Worm (Caenorhabditis elegans): ENCODE measurements around the gene lgc-23.

Gene lgc-23

DNA sequence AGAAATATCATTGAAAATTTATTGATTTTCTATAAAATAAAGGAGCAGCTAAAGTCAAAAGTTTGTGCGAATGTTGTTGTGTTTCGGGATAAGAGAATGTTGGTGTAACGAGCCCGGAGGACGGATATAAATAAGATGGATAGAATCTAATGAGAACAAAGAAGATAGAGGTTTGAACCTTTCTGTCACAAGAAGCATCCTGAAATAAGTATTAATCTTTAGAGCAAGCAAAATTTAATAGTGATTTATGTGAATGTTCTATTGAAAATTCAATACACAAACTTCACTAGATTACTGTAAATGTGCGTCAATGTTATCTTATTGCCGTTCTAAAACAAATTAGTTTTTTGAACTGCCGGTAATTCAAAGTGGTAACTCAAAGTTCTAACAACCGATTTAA, 38.7 kb downstream of the lgc-23 start, which contains the start of gene W03G11.3:
Gene W03G11.3, minus strand, starts transcription at position 101 of the 400 bp plus-strand sequence.
- peak; percentile 49 for TF ChIP-seq aha-1 (tag)
- TF ChIP-seq T26A8.4 (GFP tag; IDR thresholded peaks at IDR 0.05): no peak

DNA sequence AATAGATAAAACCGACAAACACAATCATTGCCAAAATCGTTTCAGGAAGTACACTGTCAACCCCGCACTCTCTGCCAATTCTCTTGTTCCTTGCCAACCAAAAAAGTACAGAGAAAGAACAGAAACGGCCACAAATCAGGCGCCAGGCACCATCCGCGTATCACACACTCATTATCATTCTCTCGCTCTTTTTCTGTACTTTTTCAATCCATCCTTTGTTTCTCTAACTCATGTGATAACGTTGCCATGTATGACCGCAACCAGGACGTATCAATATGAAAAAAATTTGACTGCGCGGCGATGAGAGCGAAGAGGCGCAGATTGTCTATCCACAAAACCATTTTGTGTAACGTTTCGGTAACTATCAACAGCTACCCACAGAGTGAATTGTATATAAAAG, 39.6 kb downstream of the lgc-23 start, which contains the start of gene col-181:
Gene col-181, plus strand, starts transcription at position 301 of the 400 bp plus-strand sequence.
- TF ChIP-seq nhr-48 (tag; optimal IDR thresholded peaks at IDR 0.05): peak; percentile 21
- TF ChIP-seq set-16 (GFP tag; IDR thresholded peaks at IDR 0.05): no peak
- no peak for TF ChIP-seq fos-1 (tag; optimal IDR thresholded peaks at IDR 0.05)
- TF ChIP-seq nhr-11 (tag; optimal IDR thresholded peaks at IDR 0.05): no peak
- TF ChIP-seq aha-1 (tag): peak; percentile 89
- no peak for TF ChIP-seq nhr-42 (GFP tag; IDR thresholded peaks at IDR 0.05)
- no peak for TF ChIP-seq hif-1 (tag; optimal IDR thresholded peaks at IDR 0.05)
- no peak for TF ChIP-seq lim-7 (GFP tag; IDR thresholded peaks at IDR 0.05)
- no peak for TF ChIP-seq ceh-28 (tag; optimal IDR thresholded peaks at IDR 0.05)
- peak; percentile 61 for TF ChIP-seq hlh-11 (tag; optimal IDR thresholded peaks at IDR 0.05)

DNA sequence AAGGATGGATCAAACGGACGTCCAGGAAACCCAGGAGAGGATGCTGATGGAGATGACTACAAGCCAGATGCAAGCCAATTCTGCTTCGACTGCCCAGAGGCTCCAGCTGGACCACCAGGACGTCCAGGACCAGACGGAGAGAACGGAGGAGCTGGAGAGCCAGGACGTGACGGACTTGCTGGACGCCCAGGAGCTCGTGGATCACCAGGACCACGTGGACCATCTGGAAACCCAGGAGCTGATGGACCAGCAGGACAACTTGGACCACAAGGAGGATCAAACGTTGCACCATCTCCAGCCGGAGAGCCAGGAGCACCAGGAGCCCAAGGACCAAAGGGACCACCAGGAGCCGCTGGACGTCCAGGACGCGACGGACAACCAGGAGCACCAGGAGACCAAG, 40.5 kb downstream of the lgc-23 start:
- no peak for TF ChIP-seq pha-4 (GFP tag; IDR thresholded peaks at IDR 0.05)
- no peak for TF ChIP-seq pha-4 (tag; optimal IDR thresholded peaks at IDR 0.05)
- peak; percentile 95 for TF ChIP-seq set-16 (GFP tag; IDR thresholded peaks at IDR 0.05)

DNA sequence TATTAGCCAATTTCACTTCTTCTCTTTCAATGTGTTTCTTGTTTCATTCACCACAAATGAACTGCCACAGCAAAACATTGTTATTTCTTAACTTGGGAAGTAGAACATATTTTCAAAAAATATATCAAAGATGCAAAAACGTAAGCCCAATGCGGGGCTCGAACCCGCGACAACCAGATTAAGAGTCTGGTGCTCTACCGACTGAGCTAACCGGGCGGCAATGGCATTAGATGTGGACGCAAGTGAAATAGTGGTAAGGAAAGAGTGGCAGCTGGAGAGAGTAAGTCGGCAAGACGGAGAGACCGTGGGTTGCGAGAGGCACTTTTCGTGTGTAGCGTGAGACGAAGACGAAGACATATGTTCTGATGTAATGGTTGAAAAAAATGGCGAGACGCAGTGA, 41.0 kb downstream of the lgc-23 start:
- TF ChIP-seq daf-8 (GFP tag; IDR thresholded peaks at IDR 0.05) (peak; percentile 80; the same call in 1 of the 2 replicates), snpc-4 (tag; optimal IDR thresholded peaks at IDR 0.05) (no peak), daf-12 (tag; optimal IDR thresholded peaks at IDR 0.05) (no peak), sdz-12 (GFP tag; optimal IDR thresholded peaks at IDR 0.05) (no peak), unc-62 (GFP tag; optimal IDR thresholded peaks at IDR 0.05 in 1 of 2) (peak in 1 of 2 experiments; percentile 97), unc-62 (tag; optimal IDR thresholded peaks at IDR 0.05) (no peak), saeg-2 (GFP tag; IDR thresholded peaks at IDR 0.05) (peak; percentile 72; the same call in 1 of the 2 replicates), lin-38 (GFP tag; IDR thresholded peaks at IDR 0.05) (peak; percentile 82), nhr-237 (tag; optimal IDR thresholded peaks at IDR 0.05) (no peak), ZK337.2 (GFP tag; IDR thresholded peaks at IDR 0.05) (peak; percentile 80), madf-5 (GFP tag; IDR thresholded peaks at IDR 0.05) (peak in 1 of 2 experiments; percentile 88), jun-1 (tag; optimal IDR thresholded peaks at IDR 0.05) (peak; percentile 73), arid-1 (GFP tag; conservative IDR thresholded peaks at IDR 0.05) (peak; percentile 94), lin-1 (GFP tag; IDR thresholded peaks at IDR 0.05) (peak; percentile 92), ctbp-1 (GFP tag; IDR thresholded peaks at IDR 0.05) (peak; percentile 97), ceh-62 (tag; optimal IDR thresholded peaks at IDR 0.05) (no peak), nhr-102 (tag; optimal IDR thresholded peaks at IDR 0.05) (peak; percentile 79), mxl-3 (GFP tag; optimal IDR thresholded peaks at IDR 0.05) (peak; percentile 76), ceh-82 (tag; optimal IDR thresholded peaks at IDR 0.05) (no peak), mes-2 (tag; optimal IDR thresholded peaks at IDR 0.05; ENCODE audit: poor library complexity, severe bottlenecking) (no peak), dmd-6 (GFP tag; IDR thresholded peaks at IDR 0.05) (peak; percentile 81), F10B5.3 (tag; optimal IDR thresholded peaks at IDR 0.05) (peak; percentile 82), nhr-48 (tag; optimal IDR thresholded peaks at IDR 0.05) (peak; percentile 73), hlh-11 (tag; optimal IDR thresholded peaks at IDR 0.05) (no peak), attf-4 (tag; optimal IDR thresholded peaks at IDR 0.05) (no peak), hif-1 (tag; optimal IDR thresholded peaks at IDR 0.05) (peak in 1 of 2 experiments; percentile 21), hmg-1.1 (GFP tag; IDR thresholded peaks at IDR 0.05) (peak; percentile 97), ceh-44 (GFP tag; IDR thresholded peaks at IDR 0.05) (peak; percentile 86), dve-1 (tag; optimal IDR thresholded peaks at IDR 0.05; ENCODE audit: insufficient read depth) (peak; percentile 85), D1046.2 (GFP tag; IDR thresholded peaks at IDR 0.05) (peak; percentile 91), F26F4.8 (GFP tag; conservative IDR thresholded peaks at IDR 0.05) (no peak; the same call in 1 of the 2 replicates), spr-1 (tag; optimal IDR thresholded peaks at IDR 0.05) (peak; percentile 69), F37D6.2 (tag; optimal IDR thresholded peaks at IDR 0.05) (peak; percentile 78), ceh-20 (GFP tag; IDR thresholded peaks at IDR 0.05) (peak; percentile 87), nhr-25 (tag; optimal IDR thresholded peaks at IDR 0.05; ENCODE audit: borderline replicate concordance, insufficient read depth) (peak; percentile 34)

Measured in whole organism, L4 larva.